Worm (Caenorhabditis elegans): Measurements from ENCODE around the gene set-6.

DNA sequence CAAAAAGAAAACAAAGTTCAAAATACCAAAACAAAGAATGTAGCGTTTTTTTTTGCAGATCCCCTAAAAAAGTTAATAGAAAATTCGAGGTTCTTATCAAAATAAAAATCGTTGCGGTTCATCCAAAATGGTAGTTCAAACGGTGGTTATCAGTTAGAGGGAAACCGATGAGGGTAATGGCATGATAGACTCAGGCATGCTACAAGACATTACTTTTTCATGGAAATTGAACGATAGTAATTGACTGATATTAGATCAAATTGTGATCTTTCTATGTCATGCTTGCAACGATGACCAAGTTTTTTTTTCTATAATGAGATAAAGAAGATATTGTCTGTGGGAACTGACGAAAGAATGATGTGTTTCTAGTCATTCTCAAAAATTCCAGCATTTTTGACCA, 9.9 kb downstream of the set-6 start:
- TF ChIP-seq snpc-4 (tag; optimal IDR thresholded peaks at IDR 0.05) (no peak), pqm-1 (tag; optimal IDR thresholded peaks at IDR 0.05) (peak; percentile 93), ztf-11 (tag; optimal IDR thresholded peaks at IDR 0.05) (no peak), skn-1 (tag; optimal IDR thresholded peaks at IDR 0.05) (no peak), nhr-12 (tag; optimal IDR thresholded peaks at IDR 0.05) (no peak), nhr-43 (tag; optimal IDR thresholded peaks at IDR 0.05; ENCODE audit: poor library complexity, severe bottlenecking) (peak; percentile 10), tbx-2 (tag; optimal IDR thresholded peaks at IDR 0.05) (no peak), fkh-10 (GFP tag; optimal IDR thresholded peaks at IDR 0.05) (no peak), nhr-23 (tag; optimal IDR thresholded peaks at IDR 0.05) (no peak), nhr-237 (tag; optimal IDR thresholded peaks at IDR 0.05) (no peak), nhr-11 (tag; optimal IDR thresholded peaks at IDR 0.05) (no peak), pha-4 (tag; optimal IDR thresholded peaks at IDR 0.05) (no peak), ztf-4 (tag; optimal IDR thresholded peaks at IDR 0.05) (no peak)
